Worm (Caenorhabditis elegans): ENCODE measurements around the gene R03H10.6.
A peak's percentile ranks its signal among the peaks of the same experiment; 100 is the strongest.

R03H10.6 gene

ce11 chrII:4211113-4211512, 37.8 kb upstream of the R03H10.6 start, which contains the start of gene F31D5.7 (continued):
- TF ChIP-seq nhr-28 (tag; optimal IDR thresholded peaks at IDR 0.05), result no peak

ce11 chrII:4209071-4209747, 35.9 kb upstream of the R03H10.6 start, which contains the start of gene F31D5.6:
F31D5.6 (plus strand) TSS chrII:4209697.
- TF ChIP-seq lin-15B (tag; optimal IDR thresholded peaks at IDR 0.05) (no peak), unc-62 (GFP tag; optimal IDR thresholded peaks at IDR 0.05 in 1 of 2) (no peak), unc-62 (tag; optimal IDR thresholded peaks at IDR 0.05) (no peak), nhr-76 (tag; optimal IDR thresholded peaks at IDR 0.05) (no peak), nhr-42 (GFP tag; IDR thresholded peaks at IDR 0.05) (no peak), snpc-1.2 (GFP tag; IDR thresholded peaks at IDR 0.05) (no peak), mdt-29 (GFP tag; IDR thresholded peaks at IDR 0.05) (no peak), Y48G9A.11 (GFP tag; IDR thresholded peaks at IDR 0.05) (no peak), set-16 (GFP tag; IDR thresholded peaks at IDR 0.05) (no peak), zip-11 (GFP tag; IDR thresholded peaks at IDR 0.05) (no peak), zfp-3 (GFP tag; conservative IDR thresholded peaks at IDR 0.05) (no peak), mes-2 (tag; optimal IDR thresholded peaks at IDR 0.05; ENCODE audit: poor library complexity, severe bottlenecking) (no peak), lin-13 (GFP tag; optimal IDR thresholded peaks at IDR 0.05) (no peak), ceh-32 (tag; optimal IDR thresholded peaks at IDR 0.05; ENCODE audit: poor library complexity) (no peak), php-3 (GFP tag; IDR thresholded peaks at IDR 0.05) (no peak), arid-1 (GFP tag; conservative IDR thresholded peaks at IDR 0.05) (no peak), F49E8.2 (tag; optimal IDR thresholded peaks at IDR 0.05; ENCODE audit: borderline replicate concordance) (no peak), rbr-2 (tag; optimal IDR thresholded peaks at IDR 0.05) (no peak), pqm-1 (tag; optimal IDR thresholded peaks at IDR 0.05) (no peak), ctbp-1 (GFP tag; IDR thresholded peaks at IDR 0.05) (no peak), T26A8.4 (GFP tag; IDR thresholded peaks at IDR 0.05) (no peak)

DNA sequence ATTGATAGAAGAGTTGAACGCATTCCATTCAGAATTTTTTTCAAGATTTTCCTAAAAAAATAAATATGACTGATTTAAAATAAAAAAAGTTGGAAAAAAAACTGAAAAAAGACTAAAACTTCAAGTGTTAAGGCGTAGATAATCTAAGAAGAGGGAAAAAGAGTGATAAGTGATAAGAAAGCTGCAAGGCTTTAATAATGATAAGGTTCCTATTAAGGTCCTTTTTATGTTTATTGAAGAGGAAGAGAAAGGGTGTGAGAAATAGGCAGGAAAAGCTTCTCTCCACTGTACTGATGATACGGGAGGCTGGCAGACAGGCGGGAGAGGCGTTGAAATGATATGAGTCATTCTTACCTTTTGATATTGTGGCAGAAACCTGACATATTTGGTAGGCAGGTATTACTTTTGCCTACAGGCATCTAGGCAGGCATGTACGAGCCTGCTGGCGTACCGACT, 30.5 kb upstream of the R03H10.6 start, which contains the start of gene mth-1:
Gene mth-1, minus strand, starts transcription at position 51 of the 456 bp plus-strand sequence.
- TF ChIP-seq dmd-6 (GFP tag; IDR thresholded peaks at IDR 0.05), result peak; percentile 29; the same call in 1 of the 2 replicates
- no peak for TF ChIP-seq daf-16 (GFP tag; optimal IDR thresholded peaks at IDR 0.05)
- TF ChIP-seq daf-16 (tag; optimal IDR thresholded peaks at IDR 0.05), result peak; percentile 42
- TF ChIP-seq pqm-1 (tag; optimal IDR thresholded peaks at IDR 0.05), result peak; percentile 68
- peak; percentile 12 for TF ChIP-seq hlh-11 (tag; optimal IDR thresholded peaks at IDR 0.05)
- no peak for TF ChIP-seq nhr-25 (tag; optimal IDR thresholded peaks at IDR 0.05; ENCODE audit: borderline replicate concordance, insufficient read depth)
- no peak for TF ChIP-seq nhr-10 (tag; optimal IDR thresholded peaks at IDR 0.05)

- TF ChIP-seq dpl-1 (GFP tag; optimal IDR thresholded peaks at IDR 0.05) (no peak), daf-16 (GFP tag; optimal IDR thresholded peaks at IDR 0.05) (no peak), daf-16 (tag; optimal IDR thresholded peaks at IDR 0.05) (peak; percentile 58), duxl-1 (tag; optimal IDR thresholded peaks at IDR 0.05; ENCODE audit: poor library complexity) (no peak), nhr-77 (tag; optimal IDR thresholded peaks at IDR 0.05) (peak; percentile 48), hlh-30 (tag; optimal IDR thresholded peaks at IDR 0.05; ENCODE audit: insufficient read depth) (no peak), nhr-10 (tag; optimal IDR thresholded peaks at IDR 0.05) (no peak), Y75B8A.6 (GFP tag; IDR thresholded peaks at IDR 0.05) (no peak), unc-130 (GFP tag; optimal IDR thresholded peaks at IDR 0.05) (no peak), mxl-3 (GFP tag; optimal IDR thresholded peaks at IDR 0.05) (no peak), snpc-1.2 (GFP tag; IDR thresholded peaks at IDR 0.05) (no peak), ctbp-1 (GFP tag; IDR thresholded peaks at IDR 0.05) (no peak), ceh-20 (GFP tag; IDR thresholded peaks at IDR 0.05) (no peak), dve-1 (tag; optimal IDR thresholded peaks at IDR 0.05; ENCODE audit: insufficient read depth) (peak; percentile 53), hmg-1.1 (GFP tag; IDR thresholded peaks at IDR 0.05) (no peak), ceh-62 (tag; optimal IDR thresholded peaks at IDR 0.05) (no peak), gei-8 (GFP tag; optimal IDR thresholded peaks at IDR 0.05) (no peak), Y48G9A.11 (GFP tag; IDR thresholded peaks at IDR 0.05) (no peak), mdt-29 (GFP tag; IDR thresholded peaks at IDR 0.05) (no peak), ztf-11 (tag; optimal IDR thresholded peaks at IDR 0.05) (no peak), lin-39 (tag; optimal IDR thresholded peaks at IDR 0.05) (no peak), nhr-28 (tag; optimal IDR thresholded peaks at IDR 0.05) (peak; percentile 89), nhr-111 (GFP tag; optimal IDR thresholded peaks at IDR 0.05) (no peak), Y5F2A.4 (GFP tag; optimal IDR thresholded peaks at IDR 0.05) (no peak), dmd-6 (GFP tag; IDR thresholded peaks at IDR 0.05) (peak; percentile 76)
These were observed 20.8 kb upstream of the R03H10.6 start, which contains the start of gene mth-2 for ce11 chrII:4194127-4194526. mth-2 (minus strand) TSS chrII:4194314.
